Worm (Caenorhabditis elegans): ENCODE data around the gene sdz-38.

Gene sdz-38

DNA sequence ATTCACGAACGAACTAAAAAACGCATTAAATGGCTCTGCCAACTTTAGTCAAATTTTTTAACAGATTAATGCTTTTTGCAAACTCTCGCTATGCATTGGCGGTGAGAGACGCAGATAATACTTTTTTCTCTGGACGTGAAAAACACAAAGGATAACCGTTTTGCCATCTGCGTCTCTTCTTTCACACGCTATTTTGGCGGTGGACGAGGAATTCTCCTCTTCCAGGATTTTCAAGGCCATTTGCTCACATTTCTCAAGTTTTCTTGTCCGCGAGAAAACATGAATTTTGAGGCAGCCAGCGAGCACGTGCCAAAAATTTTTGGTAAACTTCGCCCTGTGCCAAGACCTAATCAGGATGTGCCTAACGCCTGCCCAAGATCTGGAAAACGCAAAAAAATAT is 50.6 kb downstream of the sdz-38 start:
- TF ChIP-seq ceh-27 (GFP tag; optimal IDR thresholded peaks at IDR 0.05): peak; percentile 60
- no peak for TF ChIP-seq B0019.2 (GFP tag; conservative IDR thresholded peaks at IDR 0.05)
- peak; percentile 7 for TF ChIP-seq hrde-1 (tag; optimal IDR thresholded peaks at IDR 0.05; ENCODE audit: borderline replicate concordance)
- no peak for TF ChIP-seq nfya-2 (GFP tag; IDR thresholded peaks at IDR 0.05)
- TF ChIP-seq attf-5 (GFP tag; optimal IDR thresholded peaks at IDR 0.05): peak; percentile 57
- no peak for TF ChIP-seq nhr-179 (tag; optimal IDR thresholded peaks at IDR 0.05)
- no peak for TF ChIP-seq B0035.1 (tag; optimal IDR thresholded peaks at IDR 0.05)
- TF ChIP-seq lin-40 (tag; optimal IDR thresholded peaks at IDR 0.05): no peak
- TF ChIP-seq sea-2 (GFP tag; IDR thresholded peaks at IDR 0.05): no peak
- TF ChIP-seq gei-17 (GFP tag; optimal IDR thresholded peaks at IDR 0.05): no peak
- no peak for TF ChIP-seq snpc-1.1 (tag; optimal IDR thresholded peaks at IDR 0.05; ENCODE audit: insufficient read depth)
- no peak for TF ChIP-seq F57C9.4 (tag; optimal IDR thresholded peaks at IDR 0.05)
- TF ChIP-seq attf-6 (GFP tag; IDR thresholded peaks at IDR 0.05): no peak
- TF ChIP-seq cebp-1 (GFP tag; IDR thresholded peaks at IDR 0.05): no peak
- peak; percentile 43 for TF ChIP-seq cebp-1 (tag; optimal IDR thresholded peaks at IDR 0.05)
- peak; percentile 12 for TF ChIP-seq K12H6.12 (tag; optimal IDR thresholded peaks at IDR 0.05)
- no peak for TF ChIP-seq egrh-3 (GFP tag; IDR thresholded peaks at IDR 0.05)
- TF ChIP-seq let-607 (tag; optimal IDR thresholded peaks at IDR 0.05): no peak
- peak; percentile 39 for TF ChIP-seq lin-54 (GFP tag; optimal IDR thresholded peaks at IDR 0.05)
- 0 out of 2 replicates have a peak, but pooled peaks have one; percentile 31 for TF ChIP-seq K11D2.4 (GFP tag; IDR thresholded peaks at IDR 0.05)
- TF ChIP-seq pbrm-1 (GFP tag; IDR thresholded peaks at IDR 0.05): 0 out of 2 replicates have a peak, but pooled peaks have one; percentile 9
- 0 out of 2 replicates have a peak, but pooled peaks have one; percentile 37 for TF ChIP-seq bed-2 (GFP tag; IDR thresholded peaks at IDR 0.05)
- no peak for TF ChIP-seq ccch-3 (GFP tag; optimal IDR thresholded peaks at IDR 0.05)
- TF ChIP-seq ekl-4 (GFP tag; IDR thresholded peaks at IDR 0.05): no peak
- TF ChIP-seq zfh-2 (GFP tag; conservative IDR thresholded peaks at IDR 0.05): 0 out of 2 replicates have a peak, but pooled peaks have one; percentile 20
- peak; percentile 87 for TF ChIP-seq hmg-1.2 (GFP tag; IDR thresholded peaks at IDR 0.05)
- no peak; the same call in 1 of the 2 replicates for TF ChIP-seq madf-6 (GFP tag; IDR thresholded peaks at IDR 0.05)
- TF ChIP-seq mcd-1 (GFP tag; IDR thresholded peaks at IDR 0.05): peak; percentile 58
- peak; percentile 42; the same call in 1 of the 2 replicates for TF ChIP-seq dox-1 (GFP tag; IDR thresholded peaks at IDR 0.05)
- no peak for TF ChIP-seq lin-35 (GFP tag; optimal IDR thresholded peaks at IDR 0.05)
- no peak for TF ChIP-seq aptf-3 (GFP tag; IDR thresholded peaks at IDR 0.05)
- TF ChIP-seq him-1 (tag; optimal IDR thresholded peaks at IDR 0.05): peak; percentile 45
